Fruit fly (Drosophila melanogaster) whole organism, embryonic: ENCODE results near the gene RpS15Aa.

Experiments used
- ATbp ChIP-seq: fragments of 200-800 bp; sonication (Bioruptor generic); optimal IDR thresholded peaks from 2 replicates; lab custom pipeline; 2017; ENCODE audit warnings: missing biosample characterization, mild to moderate bottlenecking, missing genetic modification characterization, missing genetic modification reagents
- Bgb ChIP-seq: fragments of 200-800 bp; sonication (Bioruptor generic); IDR thresholded peaks from 2 replicates; pipeline ENCODE4 v1.3.6; 2022; ENCODE audit warnings: missing biosample characterization, missing genetic modification characterization; ENCODE audit not compliant: partially characterized antibody
- C15 ChIP-seq: fragments of 200-800 bp; sonication (Bioruptor generic); IDR thresholded peaks from 3 replicates; pipeline ENCODE4 v1.3.6; 2022; ENCODE audit warnings: missing biosample characterization, missing genetic modification characterization
- CG10565 ChIP-seq: fragments of 200-800 bp; sonication (Bioruptor generic); optimal IDR thresholded peaks from 3 replicates; lab custom pipeline; 2016; ENCODE audit warnings: missing biosample characterization, mild to moderate bottlenecking, missing genetic modification characterization
- CG10959 ChIP-seq: fragments of 200-800 bp; sonication (Bioruptor generic); IDR thresholded peaks from 2 replicates; pipeline ENCODE4 v1.3.6; 2022; ENCODE audit warnings: missing biosample characterization, missing genetic modification characterization
- CG1233 ChIP-seq: fragments of 200-800 bp; sonication (Bioruptor generic); optimal IDR thresholded peaks from 4 replicates; lab custom pipeline; 2018; ENCODE audit warnings: missing biosample characterization, mild to moderate bottlenecking, missing genetic modification characterization
- CG13775 ChIP-seq: fragments of 200-800 bp; sonication (Bioruptor generic); optimal IDR thresholded peaks from 3 replicates; lab custom pipeline; 2017; ENCODE audit warnings: missing biosample characterization, mild to moderate bottlenecking, missing genetic modification characterization
- CG14014 ChIP-seq: fragments of 200-800 bp; sonication (Bioruptor generic); IDR thresholded peaks from 2 replicates; pipeline ENCODE4 v1.3.6; 2022; ENCODE audit warnings: missing biosample characterization, missing genetic modification characterization
- CG14710 ChIP-seq: fragments of 200-800 bp; sonication (Bioruptor generic); optimal IDR thresholded peaks from 3 replicates; lab custom pipeline; 2019; ENCODE audit warnings: missing biosample characterization, mild to moderate bottlenecking, missing genetic modification characterization, moderate library complexity
- CG15073 ChIP-seq: fragments of 200-800 bp; sonication (Bioruptor generic); optimal IDR thresholded peaks from 2 replicates; lab custom pipeline; 2016; ENCODE audit warnings: missing biosample characterization, missing genetic modification characterization
- CG15514 ChIP-seq: fragments of 200-800 bp; sonication (Bioruptor generic); optimal IDR thresholded peaks from 3 replicates; lab custom pipeline; 2017; ENCODE audit warnings: missing biosample characterization, missing genetic modification characterization, mild to moderate bottlenecking, moderate library complexity, missing genetic modification reagents
- CG1647 ChIP-seq: fragments of 200-800 bp; sonication (Bioruptor generic); optimal IDR thresholded peaks from 3 replicates; lab custom pipeline; 2016; ENCODE audit warnings: missing biosample characterization, missing genetic modification characterization
- CG17829 ChIP-seq: fragments of 200-800 bp; optimal IDR thresholded peaks from 2 replicates; lab custom pipeline; 2019; ENCODE audit warnings: missing biosample characterization, mild to moderate bottlenecking, missing genetic modification characterization, moderate library complexity
- CG2678 ChIP-seq: fragments of 200-800 bp; sonication (Bioruptor generic); optimal IDR thresholded peaks from 3 replicates; lab custom pipeline; 2019; ENCODE audit warnings: missing biosample characterization, mild to moderate bottlenecking, missing genetic modification characterization, moderate library complexity
- CG31388 ChIP-seq: fragments of 200-800 bp; sonication (Bioruptor generic); optimal IDR thresholded peaks from 2 replicates; lab custom pipeline; 2016; ENCODE audit warnings: missing biosample characterization, missing genetic modification characterization
- CG34376 ChIP-seq: fragments of 200-800 bp; sonication (Bioruptor generic); optimal IDR thresholded peaks from 2 replicates; lab custom pipeline; 2018; ENCODE audit warnings: missing biosample characterization, mild to moderate bottlenecking, missing genetic modification characterization
- CG4360 ChIP-seq: fragments of 200-800 bp; sonication (Bioruptor generic); IDR thresholded peaks from 2 replicates; pipeline ENCODE4 v1.3.6; 2022; ENCODE audit warnings: missing biosample characterization, missing genetic modification characterization
- CG6654 ChIP-seq: fragments of 200-800 bp; sonication (Bioruptor generic); optimal IDR thresholded peaks from 2 replicates; lab custom pipeline; 2017; ENCODE audit warnings: missing biosample characterization, mild to moderate bottlenecking, missing genetic modification characterization
- CG7786 ChIP-seq: fragments of 200-800 bp; sonication (Bioruptor generic); optimal IDR thresholded peaks from 2 replicates; lab custom pipeline; 2016; ENCODE audit warnings: missing biosample characterization, missing genetic modification characterization
- CG8478 ChIP-seq: fragments of >200 bp; optimal IDR thresholded peaks from 2 replicates; lab custom pipeline; 2018
- CG8944 ChIP-seq: fragments of 200-800 bp; sonication (Bioruptor generic); optimal IDR thresholded peaks from 3 replicates; lab custom pipeline; 2016; ENCODE audit warnings: missing biosample characterization, missing genetic modification characterization
- CG9817 ChIP-seq: fragments of 200-800 bp; sonication (Bioruptor generic); optimal IDR thresholded peaks from 2 replicates; lab custom pipeline; 2018; ENCODE audit warnings: missing biosample characterization, mild to moderate bottlenecking, missing genetic modification characterization, moderate library complexity
- CG9932 ChIP-seq: fragments of 200-800 bp; sonication (Bioruptor generic); IDR thresholded peaks from 2 replicates; pipeline ENCODE4 v1.3.6; 2022; ENCODE audit warnings: missing biosample characterization, missing genetic modification characterization
- D ChIP-seq, 2 experiments: fragments of 200-800 bp in 1 of 2; fragments of >200 bp in 1 of 2; sonication (Bioruptor generic) in 1 of 2; optimal IDR thresholded peaks; 2 replicates in 1 of 2; 3 replicates in 1 of 2; lab custom pipeline; 2017; ENCODE audit warnings: mild to moderate bottlenecking in 1 of 2, missing biosample characterization in 1 of 2, missing genetic modification characterization in 1 of 2, missing genetic modification reagents in 1 of 2
- Dll ChIP-seq: fragments of 200-800 bp; sonication (Bioruptor generic); IDR thresholded peaks from 4 replicates; pipeline ENCODE4 v1.3.6; 2022; ENCODE audit warnings: missing biosample characterization, missing genetic modification characterization; ENCODE audit not compliant: partially characterized antibody
- ERR ChIP-seq: fragments of 200-800 bp; sonication (Bioruptor generic); optimal IDR thresholded peaks from 2 replicates; lab custom pipeline; 2016; ENCODE audit warnings: missing biosample characterization, missing genetic modification characterization
- Mrtf ChIP-seq: fragments of 200-800 bp; sonication (Bioruptor generic); IDR thresholded peaks from 3 replicates; pipeline ENCODE4 v1.3.6; 2022; ENCODE audit warnings: missing biosample characterization, missing genetic modification characterization
- Rfx ChIP-seq: fragments of 200-800 bp; sonication (Bioruptor generic); IDR thresholded peaks from 2 replicates; pipeline ENCODE4 v1.3.6; 2022; ENCODE audit warnings: missing biosample characterization, missing genetic modification characterization
- Taf1 ChIP-seq: fragments of 200-800 bp; sonication (Bioruptor generic); IDR thresholded peaks from 2 replicates; pipeline ENCODE4 v1.3.6; 2022; ENCODE audit warnings: missing biosample characterization, missing genetic modification characterization
- Tbp ChIP-seq: fragments of >200 bp; optimal IDR thresholded peaks from 2 replicates; lab custom pipeline; 2018; ENCODE audit warnings: missing biosample characterization, missing genetic modification characterization
- bcd ChIP-seq: fragments of 200-800 bp; sonication (Bioruptor generic); optimal IDR thresholded peaks from 2 replicates; lab custom pipeline; 2017; ENCODE audit warnings: missing biosample characterization, mild to moderate bottlenecking, missing genetic modification characterization
- cas ChIP-seq: fragments of 200-800 bp; sonication (Bioruptor generic); IDR thresholded peaks from 2 replicates; pipeline ENCODE4 v1.3.6; 2022; ENCODE audit warnings: missing biosample characterization, missing genetic modification characterization
- chif ChIP-seq, 2 experiments: fragments of 200-800 bp; sonication (Bioruptor generic); optimal IDR thresholded peaks; 3 replicates each; lab custom pipeline; 2016; ENCODE audit warnings: missing biosample characterization in 2 of 2, missing genetic modification characterization in 2 of 2
- chinmo ChIP-seq: fragments of 200-800 bp; sonication (Bioruptor generic); IDR thresholded peaks from 4 replicates; pipeline ENCODE4 v1.3.6; 2022; ENCODE audit warnings: missing biosample characterization, missing genetic modification characterization; ENCODE audit not compliant: partially characterized antibody
- da ChIP-seq: fragments of 200-800 bp; sonication (Bioruptor generic); optimal IDR thresholded peaks from 2 replicates; lab custom pipeline; 2016; ENCODE audit warnings: missing biosample characterization, missing genetic modification characterization
- dan ChIP-seq: fragments of 200-800 bp; sonication (Bioruptor generic); IDR thresholded peaks from 2 replicates; pipeline ENCODE4 v1.3.6; 2022; ENCODE audit warnings: missing biosample characterization, missing genetic modification characterization
- dmrt99B ChIP-seq: fragments of 200-800 bp; sonication (Bioruptor generic); optimal IDR thresholded peaks from 2 replicates; lab custom pipeline; 2018; ENCODE audit warnings: missing biosample characterization, mild to moderate bottlenecking, missing genetic modification characterization, moderate library complexity
- dpn ChIP-seq, 2 experiments: fragments of 200-800 bp; sonication (Bioruptor generic); optimal IDR thresholded peaks; 3 replicates each; lab custom pipeline; 2016; ENCODE audit warnings: missing biosample characterization in 2 of 2, missing genetic modification characterization in 2 of 2
- ems ChIP-seq: fragments of 200-800 bp; sonication (Bioruptor generic); optimal IDR thresholded peaks from 3 replicates; lab custom pipeline; 2016; ENCODE audit warnings: missing biosample characterization, missing genetic modification characterization
- fu2 ChIP-seq: fragments of 200-800 bp; sonication (Bioruptor generic); optimal IDR thresholded peaks from 2 replicates; lab custom pipeline; 2016; ENCODE audit warnings: missing biosample characterization, missing genetic modification characterization
- her ChIP-seq: fragments of 200-800 bp; sonication (Bioruptor generic); optimal IDR thresholded peaks from 2 replicates; lab custom pipeline; 2016; ENCODE audit warnings: missing biosample characterization, missing genetic modification characterization
- lab ChIP-seq: fragments of 200-800 bp; sonication (Bioruptor generic); optimal IDR thresholded peaks from 3 replicates; lab custom pipeline; 2017; ENCODE audit warnings: missing biosample characterization, missing genetic modification characterization, mild to moderate bottlenecking, moderate library complexity, missing genetic modification reagents
- lola ChIP-seq, 3 experiments: fragments of >200 bp in 2 of 3; fragments of 200-800 bp in 1 of 3; sonication (Bioruptor generic) in 1 of 3; optimal IDR thresholded peaks; 2 replicates each; lab custom pipeline; 2017 to 2019; ENCODE audit warnings: missing biosample characterization in 3 of 3, missing genetic modification characterization in 3 of 3, mild to moderate bottlenecking in 1 of 3, moderate library complexity in 1 of 3
- nom ChIP-seq: fragments of 200-800 bp; sonication (Bioruptor generic); optimal IDR thresholded peaks from 2 replicates; lab custom pipeline; 2017; ENCODE audit warnings: missing biosample characterization, missing genetic modification characterization, mild to moderate bottlenecking, moderate library complexity, missing genetic modification reagents
- prd ChIP-seq, 3 experiments: fragments of >200 bp in 2 of 3; fragments of 200-800 bp in 1 of 3; sonication (Bioruptor generic) in 1 of 3; optimal IDR thresholded peaks in 2 of 3; IDR thresholded peaks in 1 of 3; 2 replicates in 2 of 3; 3 replicates in 1 of 3; pipeline versions ENCODE4 v1.3.6 to Lab custom; 2017 to 2022; ENCODE audit warnings: missing biosample characterization in 1 of 3, missing genetic modification characterization in 1 of 3
- pros ChIP-seq: fragments of 200-800 bp; sonication (Bioruptor generic); optimal IDR thresholded peaks from 3 replicates; lab custom pipeline; 2019; ENCODE audit warnings: missing biosample characterization, mild to moderate bottlenecking, missing genetic modification characterization, moderate library complexity
- ranshi ChIP-seq: fragments of 200-800 bp; sonication (Bioruptor generic); IDR thresholded peaks from 2 replicates; pipeline ENCODE4 v1.3.6; 2022; ENCODE audit warnings: missing biosample characterization, missing genetic modification characterization
- sisA ChIP-seq: fragments of 200-800 bp; sonication (Bioruptor generic); IDR thresholded peaks from 2 replicates; pipeline ENCODE4 v1.3.6; 2022; ENCODE audit warnings: missing biosample characterization, missing genetic modification characterization
- slbo ChIP-seq: fragments of 200-800 bp; sonication (Bioruptor generic); IDR thresholded peaks from 2 replicates; pipeline ENCODE4 v1.3.6; 2022; ENCODE audit warnings: missing biosample characterization, missing genetic modification characterization
- slp2 ChIP-seq: fragments of 200-800 bp; sonication (Bioruptor generic); optimal IDR thresholded peaks from 2 replicates; lab custom pipeline; 2016; ENCODE audit warnings: missing biosample characterization, missing genetic modification characterization
- sob ChIP-seq: fragments of 200-800 bp; sonication (Bioruptor generic); IDR thresholded peaks from 2 replicates; pipeline ENCODE4 v1.3.6; 2022; ENCODE audit warnings: missing biosample characterization, missing genetic modification characterization

RpS15Aa gene

DNA sequence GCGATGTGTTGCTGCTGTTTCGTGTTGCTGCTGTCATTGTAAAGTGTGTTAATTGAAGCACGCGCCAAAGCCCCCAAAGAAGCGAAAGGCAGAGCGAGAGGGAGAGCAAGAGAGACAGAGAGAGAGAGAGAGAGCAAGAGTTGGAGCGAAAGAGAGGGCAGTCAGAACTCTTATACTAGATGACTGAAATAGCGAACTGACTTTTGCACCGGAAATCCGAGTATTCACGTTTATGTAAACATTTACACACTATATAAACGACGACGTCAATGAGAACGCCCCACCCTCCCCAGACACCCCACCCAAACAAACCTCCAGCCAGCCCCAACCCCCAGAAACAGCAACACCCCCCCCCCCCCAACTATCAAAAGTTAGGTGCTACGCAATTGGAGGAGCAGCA, 15.1 kb downstream of the RpS15Aa start (continued):
- no peak for TF ChIP-seq ATbp (GFP tag; lab: Kevin White, UChicago)
- peak; percentile 70 for TF ChIP-seq lab
- no peak for TF ChIP-seq dmrt99B (tag; lab: Kevin White, UChicago)
- no peak for TF ChIP-seq CG7786 (GFP tag; lab: Kevin White, UChicago)
- no peak for TF ChIP-seq Dll (GFP tag; lab: Robert Waterston, UW)
- no peak for TF ChIP-seq slbo
- TF ChIP-seq dpn (GFP tag; optimal IDR thresholded peaks at IDR 0.05; lab: Kevin White, UChicago): no peak
- TF ChIP-seq CG13775: no peak
- no peak for TF ChIP-seq CG6654 (GFP tag; lab: Kevin White, UChicago)
- 0 out of 2 replicates have a peak, but pooled peaks have one; percentile 5 for TF ChIP-seq CG14014
- no peak for TF ChIP-seq pros (GFP tag; lab: Kevin White, UChicago)
- TF ChIP-seq nom (GFP tag; lab: Kevin White, UChicago): peak; percentile 19
- no peak for TF ChIP-seq da (GFP tag; lab: Kevin White, UChicago)
- no peak for TF ChIP-seq cas (GFP tag; lab: Robert Waterston, UW)
- TF ChIP-seq bcd (GFP tag; lab: Kevin White, UChicago): no peak
- peak; percentile 38; the same call in 1 of the 2 replicates for TF ChIP-seq Rfx (GFP tag; lab: Robert Waterston, UW)
- peak; percentile 33 for TF ChIP-seq CG15514 (GFP tag; lab: Kevin White, UChicago)
- no peak for TF ChIP-seq CG8944 (GFP tag; lab: Kevin White, UChicago)
- TF ChIP-seq her (GFP tag; lab: Kevin White, UChicago): no peak
- TF ChIP-seq CG4360 (GFP tag; lab: Robert Waterston, UW): no peak
- TF ChIP-seq ems (GFP tag; lab: Kevin White, UChicago): no peak
- TF ChIP-seq CG14710 (tag; lab: Kevin White, UChicago): no peak
- no peak for TF ChIP-seq CG17829
- TF ChIP-seq sob (GFP tag; lab: Robert Waterston, UW): no peak
- TF ChIP-seq fu2: no peak
- TF ChIP-seq CG34376 (GFP tag; lab: Kevin White, UChicago): peak; percentile 44
- TF ChIP-seq chif (GFP tag; optimal IDR thresholded peaks at IDR 0.05; lab: Kevin White, UChicago): no peak
- no peak for TF ChIP-seq slp2 (GFP tag; lab: Kevin White, UChicago)
- no peak for TF ChIP-seq sisA (GFP tag; lab: Robert Waterston, UW)
- no peak for TF ChIP-seq Mrtf
- no peak for TF ChIP-seq C15 (GFP tag; lab: Robert Waterston, UW)
- TF ChIP-seq CG10565 (GFP tag; lab: Kevin White, UChicago): no peak
- TF ChIP-seq CG15073 (GFP tag; lab: Kevin White, UChicago): no peak
- no peak for TF ChIP-seq dan (GFP tag; lab: Robert Waterston, UW)
- no peak for TF ChIP-seq CG8478
- 0 out of 4 replicates have a peak, but pooled peaks have one; percentile 64 for TF ChIP-seq chinmo (GFP tag; lab: Robert Waterston, UW)
- 0 out of 2 replicates have a peak, but pooled peaks have one; percentile 24 for TF ChIP-seq CG9932
- no peak for TF ChIP-seq CG31388 (GFP tag; lab: Kevin White, UChicago)
- no peak for TF ChIP-seq CG2678 (tag; lab: Kevin White, UChicago)
- TF ChIP-seq CG1647 (GFP tag; lab: Kevin White, UChicago): no peak
- TF ChIP-seq D (optimal IDR thresholded peaks at IDR 0.05; lab: Kevin White, UChicago): no peak
- no peak for TF ChIP-seq D (GFP tag; optimal IDR thresholded peaks at IDR 0.05; lab: Kevin White, UChicago)
- TF ChIP-seq Taf1: no peak
- TF ChIP-seq ranshi (GFP tag; lab: Robert Waterston, UW): no peak
- no peak for TF ChIP-seq ERR
- no peak for TF ChIP-seq Tbp
- no peak for TF ChIP-seq CG1233
- TF ChIP-seq lola (GFP tag; optimal IDR thresholded peaks at IDR 0.05; lab: Kevin White, UChicago): no peak
- no peak for TF ChIP-seq Bgb (GFP tag; lab: Robert Waterston, UW)
- TF ChIP-seq CG10959: no peak
- no peak for TF ChIP-seq prd (optimal IDR thresholded peaks at IDR 0.05; lab: Kevin White, UChicago)
- no peak for TF ChIP-seq prd (GFP tag; IDR thresholded peaks at IDR 0.05; lab: Robert Waterston, UW)
- no peak for TF ChIP-seq CG9817 (tag; lab: Kevin White, UChicago)
